Fruit fly (Drosophila melanogaster): ENCODE data around the gene Sec8.

The Sec8 gene

dm6 chr3R:5742278-5743196, 16.3 kb downstream of the Sec8 start, which contains the start of the genes Sym and Madm (continued):
- TF ChIP-seq OdsH (GFP tag; optimal IDR thresholded peaks at IDR 0.05) (no peak), CG10631 (GFP tag; optimal IDR thresholded peaks at IDR 0.05) (no peak), CG6808 (GFP tag; optimal IDR thresholded peaks at IDR 0.05) (no peak), fd85E (GFP tag; optimal IDR thresholded peaks at IDR 0.05) (no peak), topi (GFP tag; optimal IDR thresholded peaks at IDR 0.05) (peak; percentile 39), acj6 (GFP tag; optimal IDR thresholded peaks at IDR 0.05) (no peak), net (GFP tag; optimal IDR thresholded peaks at IDR 0.05) (no peak), Lpt (GFP tag; optimal IDR thresholded peaks at IDR 0.05) (no peak), CG6276 (GFP tag; optimal IDR thresholded peaks at IDR 0.05) (no peak), Hr4 (GFP tag; optimal IDR thresholded peaks at IDR 0.05) (no peak), svp (GFP tag) (peak; percentile 72), lz (GFP tag; optimal IDR thresholded peaks at IDR 0.05) (peak; percentile 25), pdm3 (GFP tag; optimal IDR thresholded peaks at IDR 0.05) (no peak), spab (GFP tag; optimal IDR thresholded peaks at IDR 0.05) (no peak), salr (GFP tag; optimal IDR thresholded peaks at IDR 0.05) (no peak), CG15336 (GFP tag; IDR thresholded peaks at IDR 0.05) (no peak), CG11762 (GFP tag; optimal IDR thresholded peaks at IDR 0.05; ENCODE audit: insufficient read depth) (no peak), CG11294 (GFP tag; IDR thresholded peaks at IDR 0.05) (no peak), CG9139 (GFP tag; optimal IDR thresholded peaks at IDR 0.05) (no peak), CG10669 (GFP tag; optimal IDR thresholded peaks at IDR 0.05) (no peak), ss (GFP tag; optimal IDR thresholded peaks at IDR 0.05) (no peak), CG32006 (GFP tag; optimal IDR thresholded peaks at IDR 0.05) (no peak), Met (GFP tag; optimal IDR thresholded peaks at IDR 0.05) (no peak), fkh (GFP tag; optimal IDR thresholded peaks at IDR 0.05) (peak; percentile 20)

dm6 chr3R:5737263-5737662, 21.5 kb downstream of the Sec8 start:
- no peak for TF ChIP-seq Ets21C (GFP tag; optimal IDR thresholded peaks at IDR 0.05)
- TF ChIP-seq Eip78C (GFP tag), result peak; percentile 60
- TF ChIP-seq ss (GFP tag; optimal IDR thresholded peaks at IDR 0.05), result peak in 1 of 2 experiments; percentile 62
- no peak for TF ChIP-seq CG7368 (GFP tag; optimal IDR thresholded peaks at IDR 0.05)
- peak; percentile 95 for TF ChIP-seq svp (GFP tag)
- TF ChIP-seq eg (GFP tag; IDR thresholded peaks at IDR 0.05), result 0 out of 3 replicates have a peak, but pooled peaks have one; percentile 12

dm6 chr3R:5736305-5736869, 22.4 kb downstream of the Sec8 start, which contains the start of the genes CG2100 and CG1236:
TSS of gene CG2100 (minus strand) at chr3R:5736355.
TSS of gene CG1236 (plus strand) at chr3R:5736748.
- peak; percentile 64 for TF ChIP-seq CG6854 (GFP tag; optimal IDR thresholded peaks at IDR 0.05)
- TF ChIP-seq salr (GFP tag; optimal IDR thresholded peaks at IDR 0.05), result peak in 1 of 2 experiments; percentile 60
- TF ChIP-seq Eip93F (GFP tag; optimal IDR thresholded peaks at IDR 0.05), result peak; percentile 22
- no peak for TF ChIP-seq Met (GFP tag; optimal IDR thresholded peaks at IDR 0.05)
- peak; percentile 69 for TF ChIP-seq Blimp-1 (GFP tag; optimal IDR thresholded peaks at IDR 0.05)
- TF ChIP-seq CG32006 (GFP tag; optimal IDR thresholded peaks at IDR 0.05), result peak; percentile 93
- peak; percentile 75 for TF ChIP-seq Lpt (GFP tag; optimal IDR thresholded peaks at IDR 0.05)
- peak; percentile 67 for TF ChIP-seq CG31627 (GFP tag; optimal IDR thresholded peaks at IDR 0.05)
- TF ChIP-seq CG8119 (GFP tag; IDR thresholded peaks at IDR 0.05), result peak; percentile 87
- TF ChIP-seq fd59A (GFP tag; optimal IDR thresholded peaks at IDR 0.05), result peak; percentile 44
- peak; percentile 83 for TF ChIP-seq CG3032 (tag; optimal IDR thresholded peaks at IDR 0.05)
- TF ChIP-seq CG11294 (GFP tag; IDR thresholded peaks at IDR 0.05), result peak; percentile 67
- TF ChIP-seq ss (GFP tag; optimal IDR thresholded peaks at IDR 0.05), result peak; percentile 68 to 88
- TF ChIP-seq acj6 (GFP tag; optimal IDR thresholded peaks at IDR 0.05), result peak; percentile 85
- peak; percentile 75 for TF ChIP-seq Hr39 (GFP tag; optimal IDR thresholded peaks at IDR 0.05)
- TF ChIP-seq fkh (GFP tag; optimal IDR thresholded peaks at IDR 0.05), result peak; percentile 91
- peak; percentile 74 for TF ChIP-seq CG11902 (GFP tag; optimal IDR thresholded peaks at IDR 0.05)
- TF ChIP-seq CG6808 (GFP tag; optimal IDR thresholded peaks at IDR 0.05), result peak; percentile 78
- peak; percentile 75 for TF ChIP-seq CG10669 (GFP tag; optimal IDR thresholded peaks at IDR 0.05)
- peak; percentile 85 for TF ChIP-seq CG3919 (GFP tag; optimal IDR thresholded peaks at IDR 0.05)
- peak; percentile 57 for TF ChIP-seq Ets21C (GFP tag; optimal IDR thresholded peaks at IDR 0.05)
- TF ChIP-seq CG4318 (GFP tag; optimal IDR thresholded peaks at IDR 0.05), result no peak
- peak; percentile 77 for TF ChIP-seq spab (GFP tag; optimal IDR thresholded peaks at IDR 0.05)
- peak; percentile 68 for TF ChIP-seq topi (GFP tag; optimal IDR thresholded peaks at IDR 0.05)
- TF ChIP-seq CG16779 (tag; optimal IDR thresholded peaks at IDR 0.05), result no peak
- no peak for TF ChIP-seq Hr38 (GFP tag; optimal IDR thresholded peaks at IDR 0.05)
- peak; percentile 86 for TF ChIP-seq CG34406 (GFP tag; optimal IDR thresholded peaks at IDR 0.05)
- no peak; the same call in 1 of the 3 replicates for TF ChIP-seq eg (GFP tag; IDR thresholded peaks at IDR 0.05)
- peak; percentile 73 for TF ChIP-seq CG7368 (GFP tag; optimal IDR thresholded peaks at IDR 0.05)
- TF ChIP-seq Eip78C (GFP tag), result peak; percentile 90
- peak; percentile 62 for TF ChIP-seq Hr4 (GFP tag; optimal IDR thresholded peaks at IDR 0.05)
- no peak for TF ChIP-seq vri (GFP tag; optimal IDR thresholded peaks at IDR 0.05)
